Worm (Caenorhabditis elegans): ENCODE data around the gene Y38H6A.3.
A peak's percentile ranks its signal among the peaks of the same experiment; 100 is the strongest.
"Not testable (repeated sequence)": the region's sequence is repeated elsewhere in the genome, so short reads cannot be mapped to it uniquely, and the experiment has no call there.

The Y38H6A.3 gene

ce11 chrV:20351195-20351594 lies 6.2 kb downstream of the Y38H6A.3 start, which contains the start of gene K02E2.1 (continued):
- TF ChIP-seq Y75B8A.6 (GFP tag; IDR thresholded peaks at IDR 0.05) (no peak), nhr-6 (tag; optimal IDR thresholded peaks at IDR 0.05) (no peak)

- TF ChIP-seq mep-1 (tag; optimal IDR thresholded peaks at IDR 0.05) (no peak), aha-1 (tag) (peak; percentile 29)
Measured at ce11 chrV:20356472-20356871, 11.5 kb downstream of the Y38H6A.3 start, which contains the start of gene grd-11. grd-11 (plus strand) TSS chrV:20356772.

- no peak for TF ChIP-seq zfp-3 (GFP tag; conservative IDR thresholded peaks at IDR 0.05)
- TF ChIP-seq attf-4 (tag; optimal IDR thresholded peaks at IDR 0.05) = no peak
- TF ChIP-seq saeg-2 (GFP tag; IDR thresholded peaks at IDR 0.05) = no peak
- TF ChIP-seq aha-1 (tag) = peak; percentile 6
- no peak for TF ChIP-seq daf-19 (GFP tag; conservative IDR thresholded peaks at IDR 0.05)
- no peak for TF ChIP-seq madf-5 (GFP tag; IDR thresholded peaks at IDR 0.05)
Measured at ce11 chrV:20366839-20367238, 21.9 kb downstream of the Y38H6A.3 start, which contains the start of gene K02E2.8. K02E2.8 (minus strand) TSS chrV:20366939.

- TF ChIP-seq fkh-10 (GFP tag; optimal IDR thresholded peaks at IDR 0.05); zag-1 (tag; optimal IDR thresholded peaks at IDR 0.05); egl-43 (GFP tag; IDR thresholded peaks at IDR 0.05): not testable (repeated sequence)
Measured at ce11 chrV:20369153-20369552, 24.2 kb downstream of the Y38H6A.3 start, which contains the start of gene srh-177. srh-177 (minus strand) TSS chrV:20369253.

ce11 chrV:20374484-20374883 lies 29.5 kb downstream of the Y38H6A.3 start:
- TF ChIP-seq nhr-28 (tag; optimal IDR thresholded peaks at IDR 0.05) (peak; percentile 60), attf-4 (tag; optimal IDR thresholded peaks at IDR 0.05) (no peak), dve-1 (tag; optimal IDR thresholded peaks at IDR 0.05; ENCODE audit: insufficient read depth) (peak; percentile 30), nhr-77 (tag; optimal IDR thresholded peaks at IDR 0.05) (peak; percentile 34), pqm-1 (tag; optimal IDR thresholded peaks at IDR 0.05) (peak; percentile 52), saeg-2 (GFP tag; IDR thresholded peaks at IDR 0.05) (no peak), daf-16 (GFP tag; optimal IDR thresholded peaks at IDR 0.05) (no peak), daf-16 (tag; optimal IDR thresholded peaks at IDR 0.05) (peak; percentile 67)

- TF ChIP-seq nhr-11 (tag; optimal IDR thresholded peaks at IDR 0.05) (no peak), fkh-10 (GFP tag; optimal IDR thresholded peaks at IDR 0.05) (no peak), ceh-28 (tag; optimal IDR thresholded peaks at IDR 0.05) (no peak), aly-2 (tag; optimal IDR thresholded peaks at IDR 0.05) (no peak), F49E8.2 (tag; optimal IDR thresholded peaks at IDR 0.05; ENCODE audit: borderline replicate concordance) (no peak), Y75B8A.6 (GFP tag; IDR thresholded peaks at IDR 0.05) (no peak), rbr-2 (tag; optimal IDR thresholded peaks at IDR 0.05) (no peak), lsy-2 (tag; optimal IDR thresholded peaks at IDR 0.05) (no peak), set-16 (GFP tag; IDR thresholded peaks at IDR 0.05) (no peak), R02D3.7 (tag; optimal IDR thresholded peaks at IDR 0.05) (no peak), ZK337.2 (GFP tag; IDR thresholded peaks at IDR 0.05) (no peak), unc-130 (GFP tag; optimal IDR thresholded peaks at IDR 0.05) (no peak), skn-1 (tag; optimal IDR thresholded peaks at IDR 0.05) (no peak), snpc-1.2 (GFP tag; IDR thresholded peaks at IDR 0.05) (no peak), mxl-3 (GFP tag; optimal IDR thresholded peaks at IDR 0.05) (no peak)
Measured at ce11 chrV:20375236-20375635, 30.2 kb downstream of the Y38H6A.3 start, which contains the start of gene ins-35. ins-35 (plus strand) TSS chrV:20375536.

DNA sequence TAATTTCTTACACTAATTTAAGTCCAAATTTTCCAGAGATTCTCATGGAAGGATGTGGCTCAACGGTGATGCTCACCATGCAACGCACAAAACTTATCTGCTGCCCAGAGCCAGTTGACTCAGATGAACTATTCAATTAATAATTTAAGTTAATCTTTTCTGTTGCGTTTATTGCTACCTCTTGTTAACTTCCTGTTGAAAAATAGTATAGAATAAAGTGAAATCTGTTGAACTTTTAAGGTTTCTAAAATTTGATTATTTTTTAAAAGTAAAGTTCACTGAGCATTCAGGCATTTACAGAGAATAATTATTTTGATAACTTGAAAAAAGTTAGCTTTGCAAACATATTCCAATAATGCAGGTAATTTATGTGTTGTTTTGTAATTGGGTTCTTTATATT lies 31.1 kb downstream of the Y38H6A.3 start:
- TF ChIP-seq unc-62 (GFP tag; optimal IDR thresholded peaks at IDR 0.05 in 1 of 2) (peak in 1 of 2 experiments; percentile 92), unc-62 (tag; optimal IDR thresholded peaks at IDR 0.05) (no peak), tra-1 (GFP tag; IDR thresholded peaks at IDR 0.05) (no peak)

All from whole organism, L4 larva.